Worm (Caenorhabditis elegans) whole organism, young adult: ENCODE results near the gene his-6.
A peak's percentile ranks its signal among the peaks of the same experiment; 100 is the strongest.

Experiments
- C17E4.6 ChIP-seq: fragments of 200-800 bp; sonication (Bioruptor generic); IDR thresholded peaks from 2 replicates; pipeline ENCODE4 v1.3.6; 2022; ENCODE audit warnings: missing genetic modification reagents, missing genetic modification characterization, missing compliant biosample characterization
- F10E7.11 ChIP-seq: sonication (generic microtip); optimal IDR thresholded peaks from 2 replicates; lab custom pipeline; 2017; ENCODE audit warnings: mild to moderate bottlenecking, missing genetic modification characterization, moderate library complexity, missing compliant biosample characterization
- F33H1.4 ChIP-seq: fragments of 200-800 bp; sonication (Bioruptor generic); IDR thresholded peaks from 2 replicates; pipeline ENCODE4 v1.3.6; 2022; ENCODE audit warnings: missing genetic modification reagents, missing genetic modification characterization, missing compliant biosample characterization
- F39B2.1 ChIP-seq: fragments of 200-800 bp; sonication (Bioruptor generic); IDR thresholded peaks from 2 replicates; pipeline ENCODE4 v1.3.6; 2022; ENCODE audit warnings: missing genetic modification reagents, missing genetic modification characterization, missing compliant biosample characterization
- F49E8.2 ChIP-seq: sonication (generic microtip); optimal IDR thresholded peaks from 3 replicates; lab custom pipeline; 2017; ENCODE audit warnings: missing genetic modification characterization, mild to moderate bottlenecking, missing compliant biosample characterization, antibody characterized with exemption, moderate library complexity; ENCODE audit not compliant: insufficient read depth
- Y67H2A.10 ChIP-seq: fragments of 200-800 bp; sonication (Bioruptor generic); conservative IDR thresholded peaks from 2 replicates; pipeline ENCODE4 v1.3.6; 2022; ENCODE audit warnings: missing genetic modification reagents, missing genetic modification characterization, missing compliant biosample characterization
- athp-1 ChIP-seq: sonication (generic microtip); optimal IDR thresholded peaks from 2 replicates; lab custom pipeline; 2017; ENCODE audit warnings: mild to moderate bottlenecking, missing genetic modification characterization, missing compliant biosample characterization
- attf-3 ChIP-seq: fragments of 200-800 bp; sonication (Bioruptor generic); conservative IDR thresholded peaks from 2 replicates; pipeline ENCODE4 v1.3.6; 2022; ENCODE audit warnings: missing genetic modification reagents, missing genetic modification characterization, missing compliant biosample characterization
- attf-5 ChIP-seq: fragments of 200-800 bp; sonication (Bioruptor generic); optimal IDR thresholded peaks from 2 replicates; lab custom pipeline; 2018; ENCODE audit warnings: mild to moderate bottlenecking, missing genetic modification characterization, missing compliant biosample characterization
- bed-1 ChIP-seq: fragments of 200-800 bp; sonication (Bioruptor generic); IDR thresholded peaks from 2 replicates; pipeline ENCODE4 v1.3.6; 2022; ENCODE audit warnings: missing genetic modification reagents, missing genetic modification characterization, missing compliant biosample characterization
- ceh-27 ChIP-seq: fragments of 200-800 bp; sonication (Bioruptor generic); optimal IDR thresholded peaks from 2 replicates; lab custom pipeline; 2018; ENCODE audit warnings: mild to moderate bottlenecking, missing genetic modification characterization, moderate library complexity, missing compliant biosample characterization
- ceh-79 ChIP-seq: sonication (generic microtip); optimal IDR thresholded peaks from 2 replicates; lab custom pipeline; 2017; ENCODE audit warnings: mild to moderate bottlenecking, missing genetic modification characterization, missing compliant biosample characterization
- chd-7 ChIP-seq: sonication (generic microtip); optimal IDR thresholded peaks from 2 replicates; lab custom pipeline; 2016; ENCODE audit warnings: mild to moderate bottlenecking, missing genetic modification characterization, moderate library complexity, missing compliant biosample characterization
- dpff-1 ChIP-seq: sonication (generic microtip); optimal IDR thresholded peaks from 2 replicates; lab custom pipeline; 2017; ENCODE audit warnings: mild to moderate bottlenecking, missing genetic modification characterization, missing compliant biosample characterization
- dpl-1 ChIP-seq: fragments of 150-350 bp; optimal IDR thresholded peaks from 2 replicates; lab custom pipeline; 2014; ENCODE audit warnings: missing biosample characterization, missing genetic modification reagents, missing genetic modification characterization
- egl-18 ChIP-seq: fragments of 200-800 bp; sonication (Bioruptor generic); IDR thresholded peaks from 2 replicates; pipeline ENCODE4 v1.3.6; 2022; ENCODE audit warnings: missing genetic modification reagents, missing genetic modification characterization, missing compliant biosample characterization
- hlh-26 ChIP-seq: fragments of 200-800 bp; sonication (Bioruptor generic); conservative IDR thresholded peaks from 2 replicates; pipeline ENCODE4 v1.3.6; 2022; ENCODE audit warnings: missing genetic modification reagents, missing genetic modification characterization, missing compliant biosample characterization
- hmg-1.2 ChIP-seq: fragments of 200-800 bp; sonication (Bioruptor generic); IDR thresholded peaks from 2 replicates; pipeline ENCODE4 v1.3.6; 2022; ENCODE audit warnings: missing genetic modification reagents, missing genetic modification characterization, missing compliant biosample characterization
- hmg-20 ChIP-seq: fragments of 200-800 bp; sonication (Bioruptor generic); IDR thresholded peaks from 2 replicates; pipeline ENCODE4 v1.3.6; 2022; ENCODE audit warnings: missing genetic modification reagents, missing genetic modification characterization, missing compliant biosample characterization
- hsf-1 ChIP-seq: fragments of 200-800 bp; sonication (Bioruptor generic); IDR thresholded peaks from 2 replicates; pipeline ENCODE4 v1.3.6; 2022; ENCODE audit warnings: missing genetic modification reagents, missing genetic modification characterization, missing compliant biosample characterization
- lin-26 ChIP-seq: fragments of 200-800 bp; sonication (Bioruptor generic); IDR thresholded peaks from 2 replicates; pipeline ENCODE4 v1.3.6; 2022; ENCODE audit warnings: missing genetic modification reagents, missing genetic modification characterization, missing compliant biosample characterization
- lsl-1 ChIP-seq: fragments of 200-800 bp; sonication (Bioruptor generic); optimal IDR thresholded peaks from 2 replicates; lab custom pipeline; 2018; ENCODE audit warnings: mild to moderate bottlenecking, missing genetic modification characterization, moderate library complexity, missing compliant biosample characterization
- madf-10 ChIP-seq: sonication (generic microtip); optimal IDR thresholded peaks from 2 replicates; lab custom pipeline; 2016; ENCODE audit warnings: mild to moderate bottlenecking, missing genetic modification characterization, missing compliant biosample characterization
- madf-6 ChIP-seq: fragments of 200-800 bp; sonication (Bioruptor generic); IDR thresholded peaks from 2 replicates; pipeline ENCODE4 v1.3.6; 2022; ENCODE audit warnings: missing genetic modification reagents, missing genetic modification characterization, missing compliant biosample characterization
- mes-4 ChIP-seq: sonication (generic microtip); optimal IDR thresholded peaks from 2 replicates; lab custom pipeline; 2016; ENCODE audit warnings: missing genotype, missing genetic modification characterization, missing compliant biosample characterization
- mxl-1 ChIP-seq: sonication (generic microtip); optimal IDR thresholded peaks from 2 replicates; lab custom pipeline; 2016; ENCODE audit warnings: missing genetic modification characterization, missing compliant biosample characterization
- nfya-1 ChIP-seq: sonication (generic microtip); optimal IDR thresholded peaks from 2 replicates; lab custom pipeline; 2017; ENCODE audit warnings: antibody characterized with exemption, missing compliant biosample characterization, missing genetic modification characterization, borderline replicate concordance; ENCODE audit not compliant: insufficient read depth
- nfyb-1 ChIP-seq: fragments of 200-800 bp; sonication (Bioruptor generic); IDR thresholded peaks from 2 replicates; pipeline ENCODE4 v1.3.6; 2022; ENCODE audit warnings: missing genetic modification reagents, missing genetic modification characterization, missing compliant biosample characterization
- nhr-27 ChIP-seq: fragments of 200-800 bp; sonication (Bioruptor generic); optimal IDR thresholded peaks from 2 replicates; lab custom pipeline; 2018; ENCODE audit warnings: mild to moderate bottlenecking, missing genetic modification characterization, moderate library complexity, missing compliant biosample characterization
- nhr-90 ChIP-seq: sonication (generic microtip); optimal IDR thresholded peaks from 2 replicates; lab custom pipeline; 2016; ENCODE audit warnings: missing genotype, mild to moderate bottlenecking, missing genetic modification characterization, missing compliant biosample characterization
- pbrm-1 ChIP-seq: fragments of 200-800 bp; sonication (Bioruptor generic); IDR thresholded peaks from 2 replicates; pipeline ENCODE4 v1.3.6; 2022; ENCODE audit warnings: missing genetic modification reagents, missing genetic modification characterization, missing compliant biosample characterization
- pha-4 ChIP-seq: fragments of 150-350 bp; sonication (generic microtip); optimal IDR thresholded peaks from 2 replicates; lab custom pipeline; 2014; ENCODE audit warnings: missing biosample characterization, missing genetic modification reagents, missing genetic modification characterization
- rec-8 ChIP-seq, 2 experiments: sonication (generic microtip); optimal IDR thresholded peaks; 2 replicates each; lab custom pipeline; 2016; ENCODE audit warnings: mild to moderate bottlenecking in 2 of 2, missing genetic modification characterization in 2 of 2, missing genetic modification reagents in 2 of 2, missing genotype in 2 of 2, missing biosample characterization in 1 of 2, missing compliant biosample characterization in 1 of 2, moderate library complexity in 1 of 2
- sdz-38 ChIP-seq: sonication (generic microtip); optimal IDR thresholded peaks from 2 replicates; lab custom pipeline; 2016; ENCODE audit warnings: missing genotype, missing genetic modification characterization, missing compliant biosample characterization
- snpc-1.1 ChIP-seq: sonication (generic microtip); optimal IDR thresholded peaks from 2 replicates; lab custom pipeline; 2017; ENCODE audit warnings: missing genetic modification characterization, mild to moderate bottlenecking, missing compliant biosample characterization, antibody characterized with exemption, moderate library complexity, missing genotype, missing genetic modification reagents; ENCODE audit not compliant: insufficient read depth
- tlf-1 ChIP-seq: fragments of 200-800 bp; sonication (Bioruptor generic); optimal IDR thresholded peaks from 2 replicates; lab custom pipeline; 2018; ENCODE audit warnings: mild to moderate bottlenecking, missing genetic modification characterization, missing compliant biosample characterization
- zfh-2 ChIP-seq: fragments of 200-800 bp; sonication (Bioruptor generic); conservative IDR thresholded peaks from 2 replicates; pipeline ENCODE4 v1.3.6; 2022; ENCODE audit warnings: missing genetic modification reagents, missing genetic modification characterization, missing compliant biosample characterization
- zim-3 ChIP-seq: sonication (generic microtip); optimal IDR thresholded peaks from 2 replicates; lab custom pipeline; 2017; ENCODE audit warnings: mild to moderate bottlenecking, missing genetic modification characterization, moderate library complexity, missing compliant biosample characterization
- ztf-22 ChIP-seq: fragments of 200-800 bp; sonication (Bioruptor generic); optimal IDR thresholded peaks from 2 replicates; lab custom pipeline; 2018; ENCODE audit warnings: mild to moderate bottlenecking, missing genetic modification characterization, moderate library complexity, missing compliant biosample characterization
- ztf-3 ChIP-seq: fragments of 200-800 bp; sonication (Bioruptor generic); optimal IDR thresholded peaks from 2 replicates; lab custom pipeline; 2018; ENCODE audit warnings: mild to moderate bottlenecking, missing genetic modification characterization, missing compliant biosample characterization
- ztf-6 ChIP-seq: fragments of 200-800 bp; sonication (Bioruptor generic); IDR thresholded peaks from 2 replicates; pipeline ENCODE4 v1.3.6; 2022; ENCODE audit warnings: missing genetic modification reagents, missing genetic modification characterization, missing compliant biosample characterization

The his-6 gene

DNA sequence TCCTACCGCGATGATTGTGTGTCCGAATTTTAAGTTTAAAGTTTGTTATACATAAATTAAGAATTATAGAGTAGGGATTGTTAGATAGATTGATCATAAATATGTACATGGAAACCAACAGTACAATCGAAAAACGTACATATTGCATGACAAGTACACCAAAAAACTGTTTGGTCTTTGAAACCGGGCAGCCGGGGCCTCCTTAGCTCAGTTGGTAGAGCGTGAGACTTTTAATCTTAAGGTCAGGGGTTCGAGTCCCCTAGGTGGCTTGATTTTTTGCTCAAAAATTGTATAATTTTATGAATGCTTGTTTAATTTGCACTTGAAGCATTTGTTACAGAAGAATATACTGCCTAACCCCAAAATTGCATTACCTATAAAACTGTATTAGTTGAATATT lies 39.7 kb downstream of the his-6 start (continued):
- TF ChIP-seq chd-7 (tag; lab: Kevin White, UChicago) = no peak
- peak; percentile 52; the same call in 1 of the 2 replicates for TF ChIP-seq madf-6 (GFP tag; lab: Robert Waterston, UW)
- TF ChIP-seq zim-3 (tag; lab: Kevin White, UChicago) = no peak
- TF ChIP-seq pha-4 (tag; lab: Kevin White, UChicago) = no peak
- TF ChIP-seq nfya-1 (tag; lab: Kevin White, UChicago) = no peak
- no peak for TF ChIP-seq hsf-1 (GFP tag; lab: Robert Waterston, UW)
- no peak for TF ChIP-seq athp-1 (tag; lab: Kevin White, UChicago)
- no peak for TF ChIP-seq tlf-1 (GFP tag; lab: Kevin White, UChicago)
- TF ChIP-seq C17E4.6 (GFP tag; lab: Robert Waterston, UW) = no peak
- no peak for TF ChIP-seq zfh-2 (GFP tag; lab: Robert Waterston, UW)
- TF ChIP-seq dpl-1 = no peak
- TF ChIP-seq F10E7.11 (tag; lab: Kevin White, UChicago) = no peak
- TF ChIP-seq nfyb-1 (GFP tag; lab: Robert Waterston, UW) = no peak
- no peak for TF ChIP-seq dpff-1 (tag; lab: Kevin White, UChicago)
- no peak for TF ChIP-seq ceh-27 (GFP tag; lab: Kevin White, UChicago)
- TF ChIP-seq F33H1.4 = no peak
- peak; percentile 91 for TF ChIP-seq lin-26
- TF ChIP-seq hmg-1.2 = peak; percentile 60
- TF ChIP-seq ztf-6 = no peak
- TF ChIP-seq hmg-20 (GFP tag; lab: Robert Waterston, UW) = no peak
- TF ChIP-seq egl-18 (GFP tag; lab: Robert Waterston, UW) = no peak
- no peak for TF ChIP-seq ztf-3 (GFP tag; lab: Kevin White, UChicago)
- no peak for TF ChIP-seq nhr-27 (tag; lab: Kevin White, UChicago)
- TF ChIP-seq lsl-1 (GFP tag; lab: Kevin White, UChicago) = peak; percentile 28
- TF ChIP-seq nhr-90 (tag; lab: Kevin White, UChicago) = peak; percentile 56
- TF ChIP-seq snpc-1.1 = peak; percentile 29
- no peak for TF ChIP-seq mes-4 (tag; lab: Kevin White, UChicago)
- no peak for TF ChIP-seq madf-10
- TF ChIP-seq rec-8 (tag; optimal IDR thresholded peaks at IDR 0.05; lab: Kevin White, UChicago) = no peak
- no peak for TF ChIP-seq Y67H2A.10 (GFP tag; lab: Robert Waterston, UW)
- no peak for TF ChIP-seq sdz-38 (tag; lab: Kevin White, UChicago)
- TF ChIP-seq attf-3 (GFP tag; lab: Robert Waterston, UW) = no peak
- no peak for TF ChIP-seq hlh-26 (GFP tag; lab: Robert Waterston, UW)
- TF ChIP-seq F39B2.1 (GFP tag; lab: Robert Waterston, UW) = no peak
- TF ChIP-seq pbrm-1 (GFP tag; lab: Robert Waterston, UW) = peak; percentile 50
- TF ChIP-seq bed-1 (GFP tag; lab: Robert Waterston, UW) = no peak
- peak; percentile 32 for TF ChIP-seq attf-5 (GFP tag; lab: Kevin White, UChicago)

DNA sequence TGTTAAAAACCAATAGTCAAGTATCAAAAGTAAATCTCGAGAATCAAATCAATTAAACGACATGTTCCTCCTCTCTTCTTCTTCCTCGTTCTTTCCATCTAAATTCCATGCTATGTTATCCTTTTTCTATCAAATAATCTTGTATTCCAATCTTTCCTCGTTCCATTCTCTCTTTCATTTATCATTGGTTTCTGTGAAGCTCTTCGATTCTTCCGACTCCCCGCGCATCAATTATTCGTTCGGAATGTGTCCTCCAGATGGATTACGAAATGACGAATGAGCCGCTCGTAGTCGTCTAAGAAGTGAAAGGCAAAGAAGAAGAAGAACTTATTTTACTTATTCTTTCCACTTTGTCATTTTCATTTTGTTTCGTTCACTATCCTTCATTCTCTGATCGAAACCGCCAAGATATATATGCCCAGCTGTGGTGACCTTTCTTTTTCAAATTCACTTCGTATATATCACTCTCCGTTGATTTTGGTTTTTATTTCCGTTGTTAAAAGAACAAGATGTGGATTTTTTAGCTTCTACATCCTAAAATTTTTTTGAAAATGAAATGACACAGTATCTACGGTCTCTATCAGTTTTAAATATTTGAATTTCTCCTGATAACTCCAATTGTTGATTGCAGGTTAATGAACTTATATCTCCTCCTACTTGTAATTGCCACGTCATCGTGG lies 40.4 kb downstream of the his-6 start, which contains the start of gene pxn-1:
TSS of gene pxn-1 (plus strand) at position 630 of the 680 bp plus-strand sequence.
- TF ChIP-seq mxl-1 (no peak), lsl-1 (GFP tag; lab: Kevin White, UChicago) (no peak), egl-18 (GFP tag; lab: Robert Waterston, UW) (no peak), ztf-22 (GFP tag; lab: Kevin White, UChicago) (no peak), ceh-79 (no peak), F49E8.2 (tag; lab: Kevin White, UChicago) (no peak)
